Worm (Caenorhabditis elegans) whole organism, L3 larva: ENCODE data around the gene lpd-9.

Source experiments
- ceh-82 ChIP-seq: fragments of 150-350 bp; optimal IDR thresholded peaks from 2 replicates; lab custom pipeline; 2014; ENCODE audit warnings: missing biosample characterization, missing genetic modification characterization
- fkh-10 ChIP-seq: sonication (generic microtip); optimal IDR thresholded peaks from 2 replicates; lab custom pipeline; 2017; ENCODE audit warnings: missing biosample characterization, missing genetic modification reagents, missing genetic modification characterization
- jun-1 ChIP-seq: fragments of 150-350 bp; optimal IDR thresholded peaks from 2 replicates; lab custom pipeline; 2014; ENCODE audit warnings: missing biosample characterization, missing genetic modification reagents, missing genetic modification characterization
- lin-39 ChIP-seq: fragments of 150-350 bp; optimal IDR thresholded peaks from 2 replicates; lab custom pipeline; 2018; ENCODE audit warnings: missing biosample characterization, missing genetic modification reagents, missing genetic modification characterization
- nhr-237 ChIP-seq: fragments of 150-350 bp; optimal IDR thresholded peaks from 2 replicates; lab custom pipeline; 2014; ENCODE audit warnings: missing biosample characterization, missing genetic modification characterization
- unc-62 ChIP-seq: fragments of 150-350 bp; sonication (generic microtip); optimal IDR thresholded peaks from 4 replicates; lab custom pipeline; 2014; ENCODE audit warnings: missing biosample characterization, missing genetic modification reagents, missing genetic modification characterization

DNA sequence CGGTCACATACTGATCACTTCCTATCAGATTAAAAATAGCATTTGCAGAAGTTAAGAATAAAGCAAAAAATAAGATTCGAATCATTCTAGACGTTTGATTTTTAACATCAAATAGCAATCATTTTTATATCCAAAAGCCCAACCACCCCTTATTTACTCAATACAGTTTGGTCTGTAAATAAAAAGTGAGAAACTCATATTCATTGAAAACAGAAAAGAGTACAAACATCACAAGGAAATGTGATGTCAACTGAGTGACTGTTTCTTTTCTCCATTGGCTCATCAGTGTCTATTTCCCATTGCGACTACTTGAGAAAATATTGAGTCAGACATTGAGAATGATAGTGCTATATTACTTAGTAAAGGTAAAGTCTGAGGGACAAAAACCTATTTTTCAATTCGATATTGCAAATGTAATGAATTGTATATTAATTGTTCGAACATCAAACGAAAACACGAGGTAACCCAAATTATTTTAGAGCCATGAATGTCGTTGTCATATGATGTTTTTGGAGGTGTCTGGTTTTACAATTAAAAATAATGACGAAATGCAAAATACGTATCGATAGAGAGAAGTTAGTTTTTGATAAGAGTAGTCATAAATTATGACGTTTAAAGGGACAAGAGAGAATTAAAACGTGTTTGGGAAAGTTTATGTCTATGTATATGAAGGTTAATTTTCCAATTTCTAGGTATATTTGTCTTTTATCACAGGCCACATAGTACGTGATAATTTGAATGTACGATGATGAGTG is 10.8 kb downstream of the lpd-9 start, which contains the start of gene ttr-23:
- TF ChIP-seq nhr-237 (tag; lab: Kevin White, UChicago): no peak
- no peak for TF ChIP-seq ceh-82 (tag; lab: Kevin White, UChicago)
- no peak for TF ChIP-seq lin-39 (tag; lab: Kevin White, UChicago)
- TF ChIP-seq unc-62: no peak
- TF ChIP-seq fkh-10 (GFP tag; lab: Kevin White, UChicago): no peak
- no peak for TF ChIP-seq jun-1 (tag; lab: Kevin White, UChicago)
